Fruit fly (Drosophila melanogaster) whole organism, pupa: ENCODE measurements around the gene Or98a.

Source experiments
- CG13204 ChIP-seq: fragments of 200-800 bp; sonication (Bioruptor generic); optimal IDR thresholded peaks from 2 replicates; lab custom pipeline; 2018; ENCODE audit warnings: missing biosample characterization, mild to moderate bottlenecking, missing genetic modification characterization, moderate library complexity
- CG15710 ChIP-seq: fragments of 200-800 bp; sonication (Bioruptor generic); optimal IDR thresholded peaks from 2 replicates; lab custom pipeline; 2018; ENCODE audit warnings: missing biosample characterization, mild to moderate bottlenecking, missing genetic modification characterization, moderate library complexity
- CG17806 ChIP-seq: fragments of 200-800 bp; sonication (Bioruptor generic); optimal IDR thresholded peaks from 2 replicates; lab custom pipeline; 2018; ENCODE audit warnings: missing biosample characterization, mild to moderate bottlenecking, missing genetic modification characterization, moderate library complexity
- CG8301 ChIP-seq: fragments of 200-800 bp; sonication (Bioruptor generic); optimal IDR thresholded peaks from 2 replicates; lab custom pipeline; 2018; ENCODE audit warnings: missing biosample characterization, mild to moderate bottlenecking, missing genetic modification characterization
- Pif1A ChIP-seq: fragments of 200-800 bp; sonication (Bioruptor generic); optimal IDR thresholded peaks from 3 replicates; lab custom pipeline; 2016; ENCODE audit warnings: missing biosample characterization, missing genetic modification characterization
- Pif1B ChIP-seq: fragments of 200-800 bp; sonication (Bioruptor generic); optimal IDR thresholded peaks from 3 replicates; lab custom pipeline; 2016; ENCODE audit warnings: missing biosample characterization, missing genetic modification characterization
- fd96Ca ChIP-seq: fragments of 200-800 bp; sonication (Bioruptor generic); IDR thresholded peaks from 3 replicates; pipeline ENCODE4 v1.3.6; 2022; ENCODE audit warnings: missing biosample characterization, missing genetic modification characterization
- gl ChIP-seq: fragments of 200-800 bp; sonication (Bioruptor generic); optimal IDR thresholded peaks from 2 replicates; lab custom pipeline; 2018; ENCODE audit warnings: missing biosample characterization, mild to moderate bottlenecking, missing genetic modification characterization
- rn ChIP-seq: fragments of 200-800 bp; sonication (Bioruptor generic); IDR thresholded peaks from 2 replicates; pipeline ENCODE4 v1.3.6; 2022; ENCODE audit warnings: missing biosample characterization, missing genetic modification characterization

dm6 chr3R:27813251-27813650, 32.5 kb upstream of the Or98a start:
- TF ChIP-seq CG13204 (GFP tag; lab: Kevin White, UChicago) = no peak
- no peak for TF ChIP-seq Pif1B
- TF ChIP-seq fd96Ca (GFP tag; lab: Robert Waterston, UW) = no peak
- TF ChIP-seq CG8301 = no peak
- TF ChIP-seq rn (GFP tag; lab: Robert Waterston, UW) = no peak
- TF ChIP-seq CG17806 (tag; lab: Kevin White, UChicago) = no peak
- no peak for TF ChIP-seq gl (tag; lab: Kevin White, UChicago)
- TF ChIP-seq Pif1A (GFP tag; lab: Kevin White, UChicago) = no peak
- TF ChIP-seq CG15710 = no peak
